Worm (Caenorhabditis elegans): ENCODE data around the gene Y50D7A.1.

Y50D7A.1 gene

ce11 chrIII:356906-357901 lies 64.8 kb downstream of the Y50D7A.1 start:
- TF ChIP-seq unc-62 (GFP tag; optimal IDR thresholded peaks at IDR 0.05) (no peak), ama-1 (optimal IDR thresholded peaks at IDR 0.05) (peak; percentile 57), lin-15B (tag; optimal IDR thresholded peaks at IDR 0.05) (no peak), nhr-67 (tag; optimal IDR thresholded peaks at IDR 0.05) (no peak), lsy-12 (tag; optimal IDR thresholded peaks at IDR 0.05) (no peak), nhr-23 (tag; optimal IDR thresholded peaks at IDR 0.05) (no peak), skn-1 (tag; optimal IDR thresholded peaks at IDR 0.05) (no peak), ztf-4 (tag; optimal IDR thresholded peaks at IDR 0.05) (no peak), ceh-28 (tag; optimal IDR thresholded peaks at IDR 0.05) (no peak), zag-1 (tag; optimal IDR thresholded peaks at IDR 0.05) (no peak), ztf-11 (tag; optimal IDR thresholded peaks at IDR 0.05) (no peak), nhr-76 (tag; optimal IDR thresholded peaks at IDR 0.05) (no peak), nhr-25 (tag; optimal IDR thresholded peaks at IDR 0.05) (peak; percentile 13), elt-1 (tag; optimal IDR thresholded peaks at IDR 0.05) (no peak), elt-2 (tag; optimal IDR thresholded peaks at IDR 0.05) (peak; percentile 84), unc-39 (tag; optimal IDR thresholded peaks at IDR 0.05) (no peak), aly-2 (tag; optimal IDR thresholded peaks at IDR 0.05) (peak; percentile 15), ceh-16 (tag; optimal IDR thresholded peaks at IDR 0.05) (no peak), tbx-2 (tag; optimal IDR thresholded peaks at IDR 0.05) (no peak), fkh-2 (tag; optimal IDR thresholded peaks at IDR 0.05) (no peak), fkh-10 (GFP tag; optimal IDR thresholded peaks at IDR 0.05) (no peak), snpc-4 (tag; optimal IDR thresholded peaks at IDR 0.05) (no peak), ceh-9 (tag; optimal IDR thresholded peaks at IDR 0.05) (no peak), egl-5 (tag; optimal IDR thresholded peaks at IDR 0.05) (no peak), nhr-28 (tag; optimal IDR thresholded peaks at IDR 0.05) (no peak), fos-1 (tag; optimal IDR thresholded peaks at IDR 0.05) (no peak), elt-3 (tag; optimal IDR thresholded peaks at IDR 0.05) (no peak), nhr-237 (tag; optimal IDR thresholded peaks at IDR 0.05) (no peak), jun-1 (tag; optimal IDR thresholded peaks at IDR 0.05) (no peak), nhr-43 (tag; optimal IDR thresholded peaks at IDR 0.05; ENCODE audit: poor library complexity, severe bottlenecking) (peak; percentile 13), R02D3.7 (tag; optimal IDR thresholded peaks at IDR 0.05) (no peak), nhr-77 (tag; optimal IDR thresholded peaks at IDR 0.05) (no peak), ceh-82 (tag; optimal IDR thresholded peaks at IDR 0.05) (no peak), daf-12 (tag; optimal IDR thresholded peaks at IDR 0.05) (no peak), hmg-11 (tag; optimal IDR thresholded peaks at IDR 0.05) (no peak), mml-1 (tag; optimal IDR thresholded peaks at IDR 0.05) (no peak), mdl-1 (tag; optimal IDR thresholded peaks at IDR 0.05) (no peak), nfya-1 (tag; optimal IDR thresholded peaks at IDR 0.05; ENCODE audit: insufficient read depth) (no peak), egl-27 (tag; optimal IDR thresholded peaks at IDR 0.05) (no peak), nhr-11 (tag; optimal IDR thresholded peaks at IDR 0.05) (no peak), nhr-12 (tag; optimal IDR thresholded peaks at IDR 0.05) (no peak), eor-1 (tag; optimal IDR thresholded peaks at IDR 0.05) (no peak), pqm-1 (tag; optimal IDR thresholded peaks at IDR 0.05) (peak; percentile 15), lin-39 (tag; optimal IDR thresholded peaks at IDR 0.05) (no peak), pha-4 (tag; optimal IDR thresholded peaks at IDR 0.05) (no peak), sea-2 (GFP tag; optimal IDR thresholded peaks at IDR 0.05) (no peak), ZK546.5 (tag; optimal IDR thresholded peaks at IDR 0.05) (no peak)
